Fruit fly (Drosophila melanogaster) whole organism, embryonic: Measurements from ENCODE around the gene Gyc89Da.

Experiments used
- CG10543 ChIP-seq: fragments of 200-800 bp; sonication (Bioruptor generic); optimal IDR thresholded peaks from 3 replicates; lab custom pipeline; 2017; ENCODE audit warnings: missing biosample characterization, mild to moderate bottlenecking, missing genetic modification characterization, moderate library complexity
- CG1233 ChIP-seq: fragments of 200-800 bp; sonication (Bioruptor generic); optimal IDR thresholded peaks from 4 replicates; lab custom pipeline; 2018; ENCODE audit warnings: missing biosample characterization, mild to moderate bottlenecking, missing genetic modification characterization
- CG1602 ChIP-seq: fragments of 200-800 bp; sonication (Bioruptor generic); optimal IDR thresholded peaks from 3 replicates; lab custom pipeline; 2016; ENCODE audit warnings: missing biosample characterization, missing genetic modification characterization
- CG16779 ChIP-seq: fragments of 200-800 bp; sonication (Bioruptor generic); IDR thresholded peaks from 2 replicates; pipeline ENCODE4 v1.3.6; 2022; ENCODE audit warnings: missing biosample characterization, missing genetic modification characterization
- CG2678 ChIP-seq: fragments of 200-800 bp; sonication (Bioruptor generic); optimal IDR thresholded peaks from 3 replicates; lab custom pipeline; 2019; ENCODE audit warnings: missing biosample characterization, mild to moderate bottlenecking, missing genetic modification characterization, moderate library complexity
- CG31224 ChIP-seq: fragments of 200-800 bp; sonication (Bioruptor generic); IDR thresholded peaks from 2 replicates; pipeline ENCODE4 v1.3.6; 2022; ENCODE audit warnings: missing biosample characterization, missing genetic modification characterization
- CG3281 ChIP-seq: fragments of 200-800 bp; sonication (Bioruptor generic); optimal IDR thresholded peaks from 3 replicates; lab custom pipeline; 2017; ENCODE audit warnings: missing biosample characterization, mild to moderate bottlenecking, missing genetic modification characterization
- CG42726 ChIP-seq: fragments of 200-800 bp; sonication (Bioruptor generic); IDR thresholded peaks from 2 replicates; pipeline ENCODE4 v1.3.6; 2022; ENCODE audit warnings: missing biosample characterization, missing genetic modification characterization; ENCODE audit not compliant: partially characterized antibody
- CG4360 ChIP-seq: fragments of 200-800 bp; sonication (Bioruptor generic); IDR thresholded peaks from 2 replicates; pipeline ENCODE4 v1.3.6; 2022; ENCODE audit warnings: missing biosample characterization, missing genetic modification characterization
- CG4730 ChIP-seq: fragments of 200-800 bp; sonication (Bioruptor generic); IDR thresholded peaks from 2 replicates; pipeline ENCODE4 v1.3.6; 2022; ENCODE audit warnings: missing biosample characterization, missing genetic modification characterization
- CG4854 ChIP-seq: fragments of 200-800 bp; sonication (Bioruptor generic); optimal IDR thresholded peaks from 2 replicates; lab custom pipeline; 2016; ENCODE audit warnings: missing biosample characterization, missing genetic modification characterization, inconsistent platforms
- CG6175 ChIP-seq: fragments of 200-800 bp; sonication (Bioruptor generic); IDR thresholded peaks from 3 replicates; pipeline ENCODE4 v1.3.6; 2022; ENCODE audit warnings: missing biosample characterization, missing genetic modification characterization
- CG6683 ChIP-seq: fragments of 200-800 bp; sonication (Bioruptor generic); optimal IDR thresholded peaks from 2 replicates; lab custom pipeline; 2017; ENCODE audit warnings: missing biosample characterization, mild to moderate bottlenecking, missing genetic modification characterization, missing genetic modification reagents
- CG8924 ChIP-seq: fragments of 200-800 bp; optimal IDR thresholded peaks from 3 replicates; lab custom pipeline; 2019; ENCODE audit warnings: missing biosample characterization, mild to moderate bottlenecking, missing genetic modification characterization, moderate library complexity
- CG8944 ChIP-seq: fragments of 200-800 bp; sonication (Bioruptor generic); optimal IDR thresholded peaks from 3 replicates; lab custom pipeline; 2016; ENCODE audit warnings: missing biosample characterization, missing genetic modification characterization
- CG9215 ChIP-seq: fragments of 200-800 bp; sonication (Bioruptor generic); IDR thresholded peaks from 2 replicates; pipeline ENCODE4 v1.3.6; 2022; ENCODE audit warnings: missing biosample characterization, missing genetic modification characterization
- CG9797 ChIP-seq: fragments of 200-800 bp; sonication (Bioruptor generic); optimal IDR thresholded peaks from 3 replicates; lab custom pipeline; 2018; ENCODE audit warnings: missing biosample characterization, mild to moderate bottlenecking, missing genetic modification characterization
- Deaf1 ChIP-seq: fragments of 200-800 bp; optimal IDR thresholded peaks from 3 replicates; lab custom pipeline; 2019; ENCODE audit warnings: missing biosample characterization, mild to moderate bottlenecking, missing genetic modification characterization, moderate library complexity
- Doc3 ChIP-seq: fragments of 200-800 bp; sonication (Bioruptor generic); IDR thresholded peaks from 3 replicates; pipeline ENCODE4 v1.3.6; 2022; ENCODE audit warnings: missing biosample characterization, missing genetic modification characterization; ENCODE audit not compliant: partially characterized antibody
- Ets65A ChIP-seq: fragments of 200-800 bp; sonication (Bioruptor generic); peaks from one replicate; lab custom pipeline; 2016; ENCODE audit warnings: missing biosample characterization, missing genetic modification characterization
- GATAe ChIP-seq: fragments of 200-800 bp; sonication (Bioruptor generic); conservative IDR thresholded peaks from 2 replicates; pipeline ENCODE4 v1.3.6; 2022; ENCODE audit warnings: missing biosample characterization, missing genetic modification characterization
- Hr39 ChIP-seq: fragments of >200 bp; optimal IDR thresholded peaks from 2 replicates; lab custom pipeline; 2017
- MBD-R2 ChIP-seq: fragments of 200-800 bp; sonication (Bioruptor generic); IDR thresholded peaks from 2 replicates; pipeline ENCODE4 v1.3.6; 2022; ENCODE audit warnings: missing biosample characterization, missing genetic modification characterization
- MESR4 ChIP-seq: fragments of 200-800 bp; sonication (Bioruptor generic); optimal IDR thresholded peaks from 2 replicates; lab custom pipeline; 2018; ENCODE audit warnings: missing biosample characterization, mild to moderate bottlenecking, missing genetic modification characterization, moderate library complexity
- Max ChIP-seq: fragments of 200-800 bp; sonication (Bioruptor generic); optimal IDR thresholded peaks from 2 replicates; lab custom pipeline; 2016; ENCODE audit warnings: missing biosample characterization, mild to moderate bottlenecking, missing genetic modification characterization
- NFAT ChIP-seq: fragments of 200-800 bp; sonication (Bioruptor generic); IDR thresholded peaks from 2 replicates; pipeline ENCODE4 v1.3.6; 2022; ENCODE audit warnings: missing biosample characterization, missing genetic modification characterization
- Neu2 ChIP-seq: fragments of 200-800 bp; sonication (Bioruptor generic); optimal IDR thresholded peaks from 3 replicates; lab custom pipeline; 2016; ENCODE audit warnings: missing biosample characterization, missing genetic modification characterization, borderline replicate concordance
- Nf-YC ChIP-seq: fragments of 200-800 bp; optimal IDR thresholded peaks from 3 replicates; lab custom pipeline; 2019; ENCODE audit warnings: missing biosample characterization, mild to moderate bottlenecking, missing genetic modification characterization, moderate library complexity
- Oli ChIP-seq: fragments of 200-800 bp; sonication (Bioruptor generic); optimal IDR thresholded peaks from 2 replicates; lab custom pipeline; 2018; ENCODE audit warnings: missing biosample characterization, mild to moderate bottlenecking, missing genetic modification characterization, moderate library complexity
- Ravus ChIP-seq: fragments of 200-800 bp; sonication (Bioruptor generic); IDR thresholded peaks from 2 replicates; pipeline ENCODE4 v1.3.6; 2022; ENCODE audit warnings: missing biosample characterization, missing genetic modification characterization
- Rx ChIP-seq: fragments of 200-800 bp; sonication (Bioruptor generic); IDR thresholded peaks from 2 replicates; pipeline ENCODE4 v1.3.6; 2022; ENCODE audit warnings: missing biosample characterization, missing genetic modification characterization
- Trl ChIP-seq, 3 experiments: fragments of >200 bp in 2 of 3; fragments of 200-800 bp in 1 of 3; sonication (Bioruptor generic) in 1 of 3; optimal IDR thresholded peaks; 2 replicates in 1 of 3; 3 replicates in 2 of 3; lab custom pipeline; 2016 to 2017; ENCODE audit warnings: missing biosample characterization in 1 of 3, missing genetic modification characterization in 1 of 3
- ato ChIP-seq: fragments of 200-800 bp; sonication (Bioruptor generic); IDR thresholded peaks from 2 replicates; pipeline ENCODE4 v1.3.6; 2022; ENCODE audit warnings: missing biosample characterization, missing genetic modification characterization; ENCODE audit not compliant: partially characterized antibody
- bigmax ChIP-seq: fragments of 200-800 bp; sonication (Bioruptor generic); optimal IDR thresholded peaks from 2 replicates; lab custom pipeline; 2018; ENCODE audit warnings: missing biosample characterization, mild to moderate bottlenecking, missing genetic modification characterization
- br ChIP-seq: fragments of >200 bp; optimal IDR thresholded peaks from 2 replicates; lab custom pipeline; 2017
- cg ChIP-seq: fragments of 200-800 bp; sonication (Bioruptor generic); optimal IDR thresholded peaks from 3 replicates; lab custom pipeline; 2019; ENCODE audit warnings: missing biosample characterization, mild to moderate bottlenecking, missing genetic modification characterization, moderate library complexity
- crol ChIP-seq: fragments of 200-800 bp; sonication (Bioruptor generic); IDR thresholded peaks from 2 replicates; pipeline ENCODE4 v1.3.6; 2022; ENCODE audit warnings: missing biosample characterization, missing genetic modification characterization
- dan ChIP-seq: fragments of 200-800 bp; sonication (Bioruptor generic); IDR thresholded peaks from 2 replicates; pipeline ENCODE4 v1.3.6; 2022; ENCODE audit warnings: missing biosample characterization, missing genetic modification characterization
- dati ChIP-seq: fragments of 200-800 bp; sonication (Bioruptor generic); IDR thresholded peaks from 2 replicates; pipeline ENCODE4 v1.3.6; 2022; ENCODE audit warnings: missing biosample characterization, missing genetic modification characterization
- fd64A ChIP-seq: fragments of 200-800 bp; sonication (Bioruptor generic); optimal IDR thresholded peaks from 3 replicates; lab custom pipeline; 2018; ENCODE audit warnings: missing biosample characterization, mild to moderate bottlenecking, missing genetic modification characterization
- fd96Cb ChIP-seq: fragments of 200-800 bp; sonication (Bioruptor generic); optimal IDR thresholded peaks from 2 replicates; lab custom pipeline; 2018; ENCODE audit warnings: missing biosample characterization, mild to moderate bottlenecking, missing genetic modification characterization, moderate library complexity
- gro ChIP-seq: fragments of 200-800 bp; sonication (Bioruptor generic); optimal IDR thresholded peaks from 2 replicates; lab custom pipeline; 2016; ENCODE audit warnings: missing biosample characterization, missing genetic modification characterization
- gsb ChIP-seq: fragments of 200-800 bp; sonication (Bioruptor generic); IDR thresholded peaks from 2 replicates; pipeline ENCODE4 v1.3.6; 2022; ENCODE audit warnings: missing biosample characterization, missing genetic modification characterization
- ham ChIP-seq: fragments of 200-800 bp; sonication (Bioruptor generic); IDR thresholded peaks from 2 replicates; pipeline ENCODE4 v1.3.6; 2022; ENCODE audit warnings: missing biosample characterization, missing genetic modification characterization
- knrl ChIP-seq: fragments of 200-800 bp; sonication (Bioruptor generic); IDR thresholded peaks from 3 replicates; pipeline ENCODE4 v1.3.6; 2022; ENCODE audit warnings: missing biosample characterization, missing genetic modification characterization; ENCODE audit not compliant: partially characterized antibody
- lilli ChIP-seq: fragments of 200-800 bp; sonication (Bioruptor generic); optimal IDR thresholded peaks from 3 replicates; lab custom pipeline; 2016; ENCODE audit warnings: missing biosample characterization, missing genetic modification characterization
- sc ChIP-seq, 3 experiments: fragments of >200 bp in 2 of 3; fragments of 200-800 bp in 1 of 3; sonication (Bioruptor generic) in 1 of 3; optimal IDR thresholded peaks; 2 replicates in 2 of 3; 3 replicates in 1 of 3; lab custom pipeline; 2017; ENCODE audit warnings: mild to moderate bottlenecking in 1 of 3, missing biosample characterization in 1 of 3, missing genetic modification characterization in 1 of 3, missing genetic modification reagents in 1 of 3
- schlank ChIP-seq: fragments of 200-800 bp; sonication (Bioruptor generic); optimal IDR thresholded peaks from 2 replicates; lab custom pipeline; 2018; ENCODE audit warnings: missing biosample characterization, mild to moderate bottlenecking, missing genetic modification characterization
- sqz ChIP-seq: fragments of 200-800 bp; sonication (Bioruptor generic); optimal IDR thresholded peaks from 3 replicates; lab custom pipeline; 2018; ENCODE audit warnings: missing biosample characterization, mild to moderate bottlenecking, missing genetic modification characterization
- tgo ChIP-seq: fragments of 200-800 bp; sonication (Bioruptor generic); IDR thresholded peaks from 3 replicates; pipeline ENCODE4 v1.3.6; 2022; ENCODE audit warnings: missing biosample characterization, missing genetic modification characterization
- tll ChIP-seq, 2 experiments: fragments of 200-800 bp in 1 of 2; fragments of >200 bp in 1 of 2; sonication (Bioruptor generic) in 1 of 2; optimal IDR thresholded peaks; 2 replicates each; lab custom pipeline; 2017 to 2019; ENCODE audit warnings: missing biosample characterization in 2 of 2, missing genetic modification characterization in 2 of 2, mild to moderate bottlenecking in 1 of 2, moderate library complexity in 1 of 2
- wek ChIP-seq: fragments of 200-800 bp; sonication (Bioruptor generic); optimal IDR thresholded peaks from 3 replicates; lab custom pipeline; 2018; ENCODE audit warnings: missing biosample characterization, mild to moderate bottlenecking, missing genetic modification characterization, moderate library complexity
- yki ChIP-seq: fragments of >200 bp; optimal IDR thresholded peaks from 3 replicates; lab custom pipeline; 2018

The Gyc89Da gene

DNA sequence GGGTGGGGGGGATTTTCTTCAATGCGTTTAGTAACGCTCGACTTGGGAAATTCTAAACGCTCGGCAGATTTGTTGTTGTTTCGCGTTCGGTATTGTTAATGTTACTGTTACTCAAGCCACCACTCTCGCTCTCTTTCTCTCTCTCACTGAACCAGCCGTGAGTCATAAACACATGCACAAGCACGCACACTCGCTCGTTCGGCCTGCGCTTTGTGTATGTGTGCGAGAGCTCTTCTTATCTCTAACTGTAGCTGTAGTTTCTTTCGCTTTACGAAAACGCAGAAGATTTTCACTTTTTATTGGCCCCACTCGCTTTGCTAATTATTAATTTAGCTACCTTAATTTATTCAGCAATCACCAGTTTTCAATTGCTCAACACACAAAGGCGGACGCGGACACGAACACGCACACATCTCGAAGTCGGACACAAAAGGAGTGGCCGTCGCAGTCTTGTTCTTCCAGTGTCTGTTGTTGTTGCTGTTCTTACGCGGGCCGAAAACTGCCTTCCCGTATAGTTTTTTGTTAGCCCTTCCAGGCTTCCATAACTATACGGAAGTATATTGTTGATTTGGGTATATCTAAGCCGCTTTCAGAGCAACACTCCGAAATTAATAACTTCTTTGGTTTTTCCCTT, 19.3 kb upstream of the Gyc89Da start (continued):
- no peak for TF ChIP-seq sc (optimal IDR thresholded peaks at IDR 0.05; lab: Kevin White, UChicago)
- TF ChIP-seq sc (GFP tag; optimal IDR thresholded peaks at IDR 0.05; lab: Kevin White, UChicago), result no peak
- no peak for TF ChIP-seq CG9797 (GFP tag; lab: Kevin White, UChicago)
- no peak for TF ChIP-seq MESR4 (GFP tag; lab: Kevin White, UChicago)
- TF ChIP-seq MBD-R2 (GFP tag; lab: Robert Waterston, UW), result no peak
- TF ChIP-seq cg (GFP tag; lab: Kevin White, UChicago), result peak; percentile 96
- no peak for TF ChIP-seq CG4854 (GFP tag; lab: Kevin White, UChicago)
- TF ChIP-seq yki (lab: Kevin White, UChicago), result peak; percentile 42
- peak; percentile 84 to 85 for TF ChIP-seq Trl (optimal IDR thresholded peaks at IDR 0.05; lab: Kevin White, UChicago)
- no peak for TF ChIP-seq Trl (GFP tag; optimal IDR thresholded peaks at IDR 0.05; lab: Kevin White, UChicago)
- no peak for TF ChIP-seq Oli (tag; lab: Kevin White, UChicago)
- TF ChIP-seq CG10543, result no peak
- no peak for TF ChIP-seq Max (GFP tag; lab: Kevin White, UChicago)
- TF ChIP-seq gro (GFP tag; lab: Kevin White, UChicago), result no peak
- no peak for TF ChIP-seq NFAT (GFP tag; lab: Robert Waterston, UW)
- no peak for TF ChIP-seq CG2678 (tag; lab: Kevin White, UChicago)
- TF ChIP-seq ham, result no peak
- TF ChIP-seq Neu2 (GFP tag; lab: Kevin White, UChicago), result no peak
- TF ChIP-seq bigmax (GFP tag; lab: Kevin White, UChicago), result no peak
- peak; percentile 13 for TF ChIP-seq CG8924
- no peak for TF ChIP-seq tll (GFP tag; optimal IDR thresholded peaks at IDR 0.05; lab: Kevin White, UChicago)
- no peak for TF ChIP-seq CG8944 (GFP tag; lab: Kevin White, UChicago)
- peak; percentile 31 for TF ChIP-seq Ets65A (GFP tag; lab: Kevin White, UChicago)
- no peak for TF ChIP-seq lilli (GFP tag; lab: Kevin White, UChicago)
- TF ChIP-seq gsb, result no peak
- TF ChIP-seq Hr39, result no peak
- no peak for TF ChIP-seq br (lab: Kevin White, UChicago)
- TF ChIP-seq dati, result no peak
- TF ChIP-seq Nf-YC, result no peak
- no peak for TF ChIP-seq schlank (tag; lab: Kevin White, UChicago)
- TF ChIP-seq CG4730 (GFP tag; lab: Robert Waterston, UW), result no peak
- no peak for TF ChIP-seq knrl (GFP tag; lab: Robert Waterston, UW)
- no peak for TF ChIP-seq CG16779 (GFP tag; lab: Robert Waterston, UW)
- TF ChIP-seq fd96Cb, result no peak
- TF ChIP-seq crol (GFP tag; lab: Robert Waterston, UW), result no peak
- TF ChIP-seq CG42726 (GFP tag; lab: Robert Waterston, UW), result no peak
- TF ChIP-seq CG3281 (GFP tag; lab: Kevin White, UChicago), result no peak
- TF ChIP-seq Deaf1, result peak; percentile 53
- TF ChIP-seq CG6683 (GFP tag; lab: Kevin White, UChicago), result no peak
- no peak for TF ChIP-seq tgo
- no peak for TF ChIP-seq dan (GFP tag; lab: Robert Waterston, UW)
- no peak for TF ChIP-seq ato
- no peak for TF ChIP-seq CG6175

DNA sequence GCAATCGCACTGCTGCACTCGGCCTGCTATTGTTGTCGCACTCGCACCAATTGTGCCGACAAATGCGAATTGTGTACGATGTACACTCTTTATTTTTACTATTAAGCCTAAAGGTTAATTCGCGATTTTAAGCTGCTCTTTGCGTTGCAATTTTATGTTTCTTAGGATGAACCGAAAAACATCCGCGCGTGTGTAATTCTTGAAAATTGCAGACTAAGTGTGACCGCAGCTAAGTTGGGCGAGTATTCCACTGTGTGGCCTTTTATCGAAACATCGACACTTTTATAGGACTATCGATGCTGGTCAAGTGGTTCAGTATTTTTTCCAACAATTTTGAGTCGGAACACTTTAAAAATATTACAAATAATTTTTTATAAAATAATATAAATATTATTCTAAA, 18.8 kb upstream of the Gyc89Da start, which contains the start of gene Pak3:
Pak3 (minus strand) TSS at position 225 of the 400 bp plus-strand sequence.
- TF ChIP-seq CG4360 (no peak), Rx (GFP tag; lab: Robert Waterston, UW) (no peak), br (lab: Kevin White, UChicago) (no peak), Ravus (GFP tag; lab: Robert Waterston, UW) (no peak), fd64A (GFP tag; lab: Kevin White, UChicago) (no peak), CG1233 (GFP tag; lab: Kevin White, UChicago) (no peak), CG9215 (no peak), CG31224 (no peak), GATAe (GFP tag; lab: Robert Waterston, UW) (no peak), CG1602 (GFP tag; lab: Kevin White, UChicago) (no peak), sqz (no peak), Doc3 (GFP tag; lab: Robert Waterston, UW) (peak; percentile 47; the same call in 1 of the 3 replicates), wek (GFP tag; lab: Kevin White, UChicago) (no peak)
